Fruit fly (Drosophila melanogaster) whole organism, adult: ENCODE measurements around the gene CG2962.

Experiments
- CG11617 ChIP-seq: fragments of 200-800 bp; sonication (Bioruptor generic); optimal IDR thresholded peaks from 2 replicates; lab custom pipeline; 2017; ENCODE audit warnings: mild to moderate bottlenecking, missing biosample characterization, missing genetic modification reagents, missing genetic modification characterization
- CG12768 ChIP-seq: fragments of 200-800 bp; sonication (Bioruptor generic); optimal IDR thresholded peaks from 2 replicates; lab custom pipeline; 2017; ENCODE audit warnings: missing biosample characterization, missing genetic modification characterization, mild to moderate bottlenecking, moderate library complexity, missing genetic modification reagents
- CG14711 ChIP-seq: fragments of 200-800 bp; sonication (Bioruptor generic); optimal IDR thresholded peaks from 2 replicates; lab custom pipeline; 2018; ENCODE audit warnings: missing biosample characterization, mild to moderate bottlenecking, missing genetic modification characterization, moderate library complexity
- CG1620 ChIP-seq: fragments of 200-800 bp; sonication (Bioruptor generic); optimal IDR thresholded peaks from 2 replicates; lab custom pipeline; 2016; ENCODE audit warnings: missing biosample characterization, missing genetic modification characterization
- CG33017 ChIP-seq: fragments of 200-800 bp; sonication (Bioruptor generic); optimal IDR thresholded peaks from 2 replicates; lab custom pipeline; 2018; ENCODE audit warnings: missing biosample characterization, mild to moderate bottlenecking, missing genetic modification characterization, moderate library complexity
- CG5204 ChIP-seq: fragments of 200-800 bp; sonication (Bioruptor generic); optimal IDR thresholded peaks from 2 replicates; lab custom pipeline; 2016; ENCODE audit warnings: missing biosample characterization, missing genetic modification characterization
- CG7045 ChIP-seq: fragments of 200-800 bp; sonication (Bioruptor generic); optimal IDR thresholded peaks from 2 replicates; lab custom pipeline; 2017; ENCODE audit warnings: missing biosample characterization, mild to moderate bottlenecking, missing genetic modification characterization
- CG7101 ChIP-seq: fragments of 200-800 bp; sonication (Bioruptor generic); optimal IDR thresholded peaks from 2 replicates; lab custom pipeline; 2018; ENCODE audit warnings: missing biosample characterization, mild to moderate bottlenecking, missing genetic modification characterization, moderate library complexity
- Clk ChIP-seq: fragments of 200-800 bp; sonication (Bioruptor generic); optimal IDR thresholded peaks from 2 replicates; lab custom pipeline; 2017; ENCODE audit warnings: missing biosample characterization, missing genetic modification characterization
- Crg-1 ChIP-seq: fragments of 200-800 bp; sonication (Bioruptor generic); optimal IDR thresholded peaks from 2 replicates; lab custom pipeline; 2016; ENCODE audit warnings: missing biosample characterization, missing genetic modification characterization
- Hr96 ChIP-seq: fragments of 200-800 bp; sonication (Bioruptor generic); optimal IDR thresholded peaks from 2 replicates; lab custom pipeline; 2016; ENCODE audit warnings: missing biosample characterization, missing genetic modification characterization
- Mnt ChIP-seq: fragments of 200-800 bp; sonication (Bioruptor generic); optimal IDR thresholded peaks from 2 replicates; lab custom pipeline; 2016; ENCODE audit warnings: missing biosample characterization, mild to moderate bottlenecking, missing genetic modification characterization
- bab1 ChIP-seq: fragments of 200-800 bp; sonication (Bioruptor generic); optimal IDR thresholded peaks from 3 replicates; lab custom pipeline; 2019; ENCODE audit warnings: missing biosample characterization, mild to moderate bottlenecking, missing genetic modification characterization, moderate library complexity
- cic ChIP-seq: fragments of 200-800 bp; sonication (Bioruptor generic); optimal IDR thresholded peaks from 2 replicates; lab custom pipeline; 2017; ENCODE audit warnings: missing biosample characterization, mild to moderate bottlenecking, missing genetic modification characterization, moderate library complexity
- cnc ChIP-seq, 2 experiments: fragments of >200 bp; optimal IDR thresholded peaks; 2 replicates each; lab custom pipeline; 2017
- kay ChIP-seq: fragments of 200-800 bp; sonication (Bioruptor generic); peaks from one replicate; lab custom pipeline; 2016; ENCODE audit warnings: missing biosample characterization, missing genetic modification characterization, borderline replicate concordance
- ovo ChIP-seq: fragments of 200-800 bp; sonication (Bioruptor generic); optimal IDR thresholded peaks from 2 replicates; lab custom pipeline; 2016; ENCODE audit warnings: missing biosample characterization, missing genetic modification characterization
- pad ChIP-seq: fragments of 200-800 bp; sonication (Bioruptor generic); optimal IDR thresholded peaks from 3 replicates; lab custom pipeline; 2017; ENCODE audit warnings: missing biosample characterization, missing genetic modification characterization, mild to moderate bottlenecking, moderate library complexity, missing genetic modification reagents
- tj ChIP-seq: fragments of 200-800 bp; sonication (Bioruptor generic); optimal IDR thresholded peaks from 3 replicates; lab custom pipeline; 2017; ENCODE audit warnings: missing biosample characterization, mild to moderate bottlenecking, missing genetic modification characterization, moderate library complexity
- toe ChIP-seq: fragments of 200-800 bp; sonication (Bioruptor generic); optimal IDR thresholded peaks from 2 replicates; lab custom pipeline; 2016; ENCODE audit warnings: missing biosample characterization, missing genetic modification characterization

The CG2962 gene

DNA sequence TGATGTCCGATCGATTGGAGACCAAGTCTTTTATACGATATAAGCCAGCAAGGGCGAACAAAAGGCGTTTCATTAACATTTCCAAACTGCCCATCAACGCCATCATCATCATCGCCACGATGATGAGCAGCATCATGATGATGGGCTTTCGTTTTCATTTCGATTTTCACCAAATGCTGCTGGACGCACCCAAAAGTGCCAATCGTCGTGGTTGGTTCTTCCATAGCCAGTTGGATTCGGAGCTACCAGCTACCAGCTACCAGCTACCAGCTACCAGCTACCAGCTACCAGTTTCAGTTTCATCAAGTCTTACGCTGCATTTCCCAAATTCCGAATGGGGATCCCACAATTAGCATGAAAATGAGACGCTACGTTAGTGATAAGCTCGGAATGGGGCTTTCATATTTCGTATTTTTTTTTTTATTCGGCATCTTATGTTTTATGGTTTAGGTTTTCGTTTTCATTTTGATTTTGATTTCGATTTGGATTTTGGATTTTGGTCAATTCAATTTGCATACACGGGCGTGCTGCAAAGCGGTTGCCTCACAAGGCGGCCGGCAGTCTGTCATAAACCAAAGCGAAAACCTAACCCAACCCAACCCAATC lies at the start of gene CG2962:
CG2962 (minus strand) TSS at position 9 of the 606 bp plus-strand sequence.
- no peak for TF ChIP-seq CG14711
- no peak for TF ChIP-seq CG7045 (GFP tag; lab: Kevin White, UChicago)
- TF ChIP-seq bab1 = no peak
- no peak for TF ChIP-seq pad (GFP tag; lab: Kevin White, UChicago)
- TF ChIP-seq Hr96 (GFP tag; lab: Kevin White, UChicago) = no peak
- TF ChIP-seq CG7101 (tag; lab: Kevin White, UChicago) = no peak
- no peak for TF ChIP-seq cnc (optimal IDR thresholded peaks at IDR 0.05; lab: Kevin White, UChicago)
- no peak for TF ChIP-seq kay (GFP tag; lab: Kevin White, UChicago)
- no peak for TF ChIP-seq Clk (GFP tag; lab: Kevin White, UChicago)
- no peak for TF ChIP-seq CG12768 (GFP tag; lab: Kevin White, UChicago)
- TF ChIP-seq cic (GFP tag; lab: Kevin White, UChicago) = no peak
- no peak for TF ChIP-seq CG11617 (GFP tag; lab: Kevin White, UChicago)
- no peak for TF ChIP-seq ovo (GFP tag; lab: Kevin White, UChicago)
- TF ChIP-seq toe (GFP tag; lab: Kevin White, UChicago) = no peak
- TF ChIP-seq CG5204 (GFP tag; lab: Kevin White, UChicago) = no peak
- no peak for TF ChIP-seq CG1620 (GFP tag; lab: Kevin White, UChicago)
- no peak for TF ChIP-seq tj (GFP tag; lab: Kevin White, UChicago)
- no peak for TF ChIP-seq Mnt (GFP tag; lab: Kevin White, UChicago)

dm6 chrX:10266018-10266384 lies 49.6 kb upstream of the CG2962 start:
- no peak for TF ChIP-seq Mnt (GFP tag; lab: Kevin White, UChicago)
- TF ChIP-seq kay (GFP tag; lab: Kevin White, UChicago) = peak; percentile 28
- no peak for TF ChIP-seq cic (GFP tag; lab: Kevin White, UChicago)

dm6 chrX:10265213-10266017 lies 49.0 kb upstream of the CG2962 start, which contains the start of gene CG12643:
TSS of gene CG12643 (minus strand) at chrX:10265263.
- TF ChIP-seq CG7101 (tag; lab: Kevin White, UChicago) (peak; percentile 77), CG1620 (GFP tag; lab: Kevin White, UChicago) (peak; percentile 47), CG5204 (GFP tag; lab: Kevin White, UChicago) (peak; percentile 72), CG14711 (peak; percentile 59), CG7045 (GFP tag; lab: Kevin White, UChicago) (peak; percentile 66), CG33017 (peak; percentile 42), Mnt (GFP tag; lab: Kevin White, UChicago) (peak; percentile 61), pad (GFP tag; lab: Kevin White, UChicago) (peak; percentile 75), CG11617 (GFP tag; lab: Kevin White, UChicago) (peak; percentile 92), Clk (GFP tag; lab: Kevin White, UChicago) (peak; percentile 64), Hr96 (GFP tag; lab: Kevin White, UChicago) (peak; percentile 77), cic (GFP tag; lab: Kevin White, UChicago) (peak; percentile 54), kay (GFP tag; lab: Kevin White, UChicago) (peak; percentile 73), tj (GFP tag; lab: Kevin White, UChicago) (peak; percentile 73), bab1 (peak; percentile 64), cnc (optimal IDR thresholded peaks at IDR 0.05; lab: Kevin White, UChicago) (no peak), CG12768 (GFP tag; lab: Kevin White, UChicago) (peak; percentile 70), ovo (GFP tag; lab: Kevin White, UChicago) (no peak), Crg-1 (GFP tag; lab: Kevin White, UChicago) (peak; percentile 18), toe (GFP tag; lab: Kevin White, UChicago) (peak; percentile 27)

DNA sequence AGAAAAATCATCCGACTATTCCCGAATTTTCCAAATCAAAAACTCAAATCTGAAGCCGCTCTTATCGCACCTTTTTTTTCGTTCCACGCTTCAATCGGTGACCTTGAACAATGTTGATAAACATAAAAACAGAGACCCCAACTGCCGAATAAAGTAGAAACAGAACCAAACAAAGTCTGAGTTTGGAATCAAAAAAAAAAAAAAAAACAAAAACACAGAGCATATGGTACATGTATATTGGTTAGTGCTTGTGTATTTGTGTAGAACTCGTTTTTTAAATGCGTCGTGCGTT lies 47.5 kb upstream of the CG2962 start:
- TF ChIP-seq CG14711 = no peak
- no peak for TF ChIP-seq CG12768 (GFP tag; lab: Kevin White, UChicago)
- TF ChIP-seq CG7101 (tag; lab: Kevin White, UChicago) = no peak
- TF ChIP-seq pad (GFP tag; lab: Kevin White, UChicago) = no peak
- no peak for TF ChIP-seq Crg-1 (GFP tag; lab: Kevin White, UChicago)
- no peak for TF ChIP-seq tj (GFP tag; lab: Kevin White, UChicago)
- TF ChIP-seq cic (GFP tag; lab: Kevin White, UChicago) = no peak
- no peak for TF ChIP-seq cnc (optimal IDR thresholded peaks at IDR 0.05; lab: Kevin White, UChicago)
- TF ChIP-seq CG7045 (GFP tag; lab: Kevin White, UChicago) = no peak
- no peak for TF ChIP-seq kay (GFP tag; lab: Kevin White, UChicago)
- no peak for TF ChIP-seq bab1
- TF ChIP-seq Mnt (GFP tag; lab: Kevin White, UChicago) = no peak
- TF ChIP-seq CG5204 (GFP tag; lab: Kevin White, UChicago) = no peak
- TF ChIP-seq CG11617 (GFP tag; lab: Kevin White, UChicago) = no peak
- TF ChIP-seq CG33017 = no peak
- TF ChIP-seq ovo (GFP tag; lab: Kevin White, UChicago) = no peak
- TF ChIP-seq Clk (GFP tag; lab: Kevin White, UChicago) = no peak
- TF ChIP-seq toe (GFP tag; lab: Kevin White, UChicago) = no peak
- no peak for TF ChIP-seq CG1620 (GFP tag; lab: Kevin White, UChicago)
- TF ChIP-seq Hr96 (GFP tag; lab: Kevin White, UChicago) = no peak
